Fruit fly (Drosophila melanogaster) whole organism, embryonic: ENCODE data around the gene CG12290.
A peak's percentile ranks its signal among the peaks of the same experiment; 100 is the strongest.

ENCODE experiments used
- Ada2b ChIP-seq: fragments of 200-800 bp; sonication (Bioruptor generic); IDR thresholded peaks from 2 replicates; pipeline ENCODE4 v1.3.6; 2022; ENCODE audit warnings: missing biosample characterization, missing genetic modification characterization
- Awh ChIP-seq: fragments of 200-800 bp; sonication (Bioruptor generic); IDR thresholded peaks from 2 replicates; pipeline ENCODE4, ENCODE4 v1.3.6; 2022; ENCODE audit warnings: missing biosample characterization, missing genetic modification characterization
- B-H1 ChIP-seq: fragments of 200-800 bp; sonication (Bioruptor generic); IDR thresholded peaks from 3 replicates; pipeline ENCODE4 v1.3.6; 2022; ENCODE audit warnings: missing biosample characterization, missing genetic modification characterization
- CG10209 ChIP-seq: fragments of 200-800 bp; sonication (Bioruptor generic); optimal IDR thresholded peaks from 3 replicates; lab custom pipeline; 2017; ENCODE audit warnings: missing biosample characterization, mild to moderate bottlenecking, missing genetic modification characterization, missing genetic modification reagents
- CG11504 ChIP-seq: fragments of 200-800 bp; sonication (Bioruptor generic); optimal IDR thresholded peaks from 3 replicates; lab custom pipeline; 2019; ENCODE audit warnings: missing biosample characterization, mild to moderate bottlenecking, missing genetic modification characterization, moderate library complexity
- CG13296 ChIP-seq: fragments of 200-800 bp; sonication (Bioruptor generic); optimal IDR thresholded peaks from 3 replicates; lab custom pipeline; 2018; ENCODE audit warnings: missing biosample characterization, mild to moderate bottlenecking, missing genetic modification characterization
- CG14014 ChIP-seq: fragments of 200-800 bp; sonication (Bioruptor generic); IDR thresholded peaks from 2 replicates; pipeline ENCODE4 v1.3.6; 2022; ENCODE audit warnings: missing biosample characterization, missing genetic modification characterization
- CG1647 ChIP-seq: fragments of 200-800 bp; sonication (Bioruptor generic); optimal IDR thresholded peaks from 3 replicates; lab custom pipeline; 2016; ENCODE audit warnings: missing biosample characterization, missing genetic modification characterization
- CG17361 ChIP-seq: fragments of 200-800 bp; sonication (Bioruptor generic); IDR thresholded peaks from 3 replicates; pipeline ENCODE4 v1.3.6; 2022; ENCODE audit warnings: missing biosample characterization, missing genetic modification characterization
- CG32767 ChIP-seq: fragments of 200-800 bp; sonication (Bioruptor generic); IDR thresholded peaks from 2 replicates; pipeline ENCODE4 v1.3.6; 2022; ENCODE audit warnings: missing biosample characterization, missing genetic modification characterization
- CG4360 ChIP-seq: fragments of 200-800 bp; sonication (Bioruptor generic); IDR thresholded peaks from 2 replicates; pipeline ENCODE4 v1.3.6; 2022; ENCODE audit warnings: missing biosample characterization, missing genetic modification characterization
- CG4617 ChIP-seq: fragments of 200-800 bp; sonication (Bioruptor generic); optimal IDR thresholded peaks from 3 replicates; lab custom pipeline; 2016; ENCODE audit warnings: missing biosample characterization, missing genetic modification characterization, borderline replicate concordance
- CG4707 ChIP-seq: fragments of 200-800 bp; sonication (Bioruptor generic); optimal IDR thresholded peaks from 2 replicates; lab custom pipeline; 2018; ENCODE audit warnings: missing biosample characterization, mild to moderate bottlenecking, missing genetic modification characterization, moderate library complexity
- CG5953 ChIP-seq: fragments of 200-800 bp; sonication (Bioruptor generic); IDR thresholded peaks from 2 replicates; pipeline ENCODE4 v1.3.6; 2022; ENCODE audit warnings: missing biosample characterization, missing genetic modification characterization
- CG6689 ChIP-seq: fragments of 200-800 bp; sonication (Bioruptor generic); IDR thresholded peaks from 2 replicates; pipeline ENCODE4 v1.3.6; 2022; ENCODE audit warnings: missing biosample characterization, missing genetic modification characterization
- CG7556 ChIP-seq: fragments of 200-800 bp; sonication (Bioruptor generic); optimal IDR thresholded peaks from 2 replicates; lab custom pipeline; 2017; ENCODE audit warnings: missing biosample characterization, mild to moderate bottlenecking, missing genetic modification characterization
- CG7839 ChIP-seq: fragments of 200-800 bp; sonication (Bioruptor generic); optimal IDR thresholded peaks from 3 replicates; lab custom pipeline; 2018; ENCODE audit warnings: missing biosample characterization, mild to moderate bottlenecking, missing genetic modification characterization, moderate library complexity
- CG7987 ChIP-seq: fragments of 200-800 bp; sonication (Bioruptor generic); optimal IDR thresholded peaks from 2 replicates; lab custom pipeline; 2018; ENCODE audit warnings: missing biosample characterization, mild to moderate bottlenecking, missing genetic modification characterization, moderate library complexity
- CG8924 ChIP-seq: fragments of 200-800 bp; optimal IDR thresholded peaks from 3 replicates; lab custom pipeline; 2019; ENCODE audit warnings: missing biosample characterization, mild to moderate bottlenecking, missing genetic modification characterization, moderate library complexity
- CG9437 ChIP-seq: fragments of 200-800 bp; sonication (Bioruptor generic); optimal IDR thresholded peaks from 2 replicates; lab custom pipeline; 2018; ENCODE audit warnings: missing biosample characterization, mild to moderate bottlenecking, missing genetic modification characterization
- CG9727 ChIP-seq: fragments of 200-800 bp; sonication (Bioruptor generic); optimal IDR thresholded peaks from 3 replicates; lab custom pipeline; 2017; ENCODE audit warnings: missing biosample characterization, mild to moderate bottlenecking, missing genetic modification characterization
- Dip2 ChIP-seq: fragments of 200-800 bp; sonication (Bioruptor generic); IDR thresholded peaks from 2 replicates; pipeline ENCODE4 v1.3.6; 2022; ENCODE audit warnings: missing biosample characterization, missing genetic modification characterization
- Dll ChIP-seq: fragments of 200-800 bp; sonication (Bioruptor generic); IDR thresholded peaks from 4 replicates; pipeline ENCODE4 v1.3.6; 2022; ENCODE audit warnings: missing biosample characterization, missing genetic modification characterization; ENCODE audit not compliant: partially characterized antibody
- GATAe ChIP-seq: fragments of 200-800 bp; sonication (Bioruptor generic); conservative IDR thresholded peaks from 2 replicates; pipeline ENCODE4 v1.3.6; 2022; ENCODE audit warnings: missing biosample characterization, missing genetic modification characterization
- HmgD ChIP-seq: fragments of 200-800 bp; sonication (Bioruptor generic); optimal IDR thresholded peaks from 3 replicates; lab custom pipeline; 2016; ENCODE audit warnings: missing biosample characterization, missing genetic modification characterization
- Hsf ChIP-seq: fragments of 200-800 bp; sonication (Bioruptor generic); optimal IDR thresholded peaks from 3 replicates; lab custom pipeline; 2016; ENCODE audit warnings: missing biosample characterization, missing genetic modification characterization
- Lpt ChIP-seq: fragments of >200 bp; optimal IDR thresholded peaks from 2 replicates; lab custom pipeline; 2018; ENCODE audit warnings: missing biosample characterization, missing genetic modification characterization
- MTF-1 ChIP-seq: fragments of 200-800 bp; sonication (Bioruptor generic); optimal IDR thresholded peaks from 2 replicates; lab custom pipeline; 2018; ENCODE audit warnings: missing biosample characterization, mild to moderate bottlenecking, missing genetic modification characterization, borderline replicate concordance
- Med ChIP-seq: fragments of 200-800 bp; sonication (Bioruptor generic); peaks from one replicate; lab custom pipeline; 2016; ENCODE audit warnings: missing biosample characterization, missing genetic modification characterization, mild to moderate bottlenecking, inconsistent platforms, moderate library complexity
- Nf-YB ChIP-seq: fragments of 200-800 bp; sonication (Bioruptor generic); optimal IDR thresholded peaks from 3 replicates; lab custom pipeline; 2019; ENCODE audit warnings: missing biosample characterization, mild to moderate bottlenecking, missing genetic modification characterization, moderate library complexity
- Optix ChIP-seq: fragments of 200-800 bp; sonication (Bioruptor generic); IDR thresholded peaks from 3 replicates; pipeline ENCODE4 v1.3.6; 2022; ENCODE audit warnings: missing biosample characterization, missing genetic modification characterization
- PHDP ChIP-seq: fragments of 200-800 bp; sonication (Bioruptor generic); optimal IDR thresholded peaks from 3 replicates; lab custom pipeline; 2018; ENCODE audit warnings: missing biosample characterization, mild to moderate bottlenecking, missing genetic modification characterization, moderate library complexity
- Ptx1 ChIP-seq: fragments of 200-800 bp; sonication (Bioruptor generic); IDR thresholded peaks from 2 replicates; pipeline ENCODE4 v1.3.6; 2022; ENCODE audit warnings: missing biosample characterization, missing genetic modification characterization
- Rfx ChIP-seq: fragments of 200-800 bp; sonication (Bioruptor generic); IDR thresholded peaks from 2 replicates; pipeline ENCODE4 v1.3.6; 2022; ENCODE audit warnings: missing biosample characterization, missing genetic modification characterization
- Sox100B ChIP-seq: fragments of 200-800 bp; sonication (Bioruptor generic); optimal IDR thresholded peaks from 3 replicates; lab custom pipeline; 2018; ENCODE audit warnings: missing biosample characterization, mild to moderate bottlenecking, missing genetic modification characterization
- Ssrp ChIP-seq: fragments of 200-800 bp; sonication (Bioruptor generic); optimal IDR thresholded peaks from 2 replicates; lab custom pipeline; 2018; ENCODE audit warnings: missing biosample characterization, mild to moderate bottlenecking, missing genetic modification characterization, moderate library complexity
- dysf ChIP-seq: fragments of 200-800 bp; sonication (Bioruptor generic); IDR thresholded peaks from 3 replicates; pipeline ENCODE4 v1.3.6; 2022; ENCODE audit warnings: missing biosample characterization, missing genetic modification characterization
- grn ChIP-seq: fragments of 200-800 bp; sonication (Bioruptor generic); optimal IDR thresholded peaks from 3 replicates; lab custom pipeline; 2017; ENCODE audit warnings: missing biosample characterization, missing genetic modification characterization
- hb ChIP-seq: fragments of 200-800 bp; sonication (Bioruptor generic); IDR thresholded peaks from 3 replicates; pipeline ENCODE4 v1.3.6; 2022; ENCODE audit warnings: missing biosample characterization, missing genetic modification characterization; ENCODE audit not compliant: partially characterized antibody
- lab ChIP-seq: fragments of 200-800 bp; sonication (Bioruptor generic); optimal IDR thresholded peaks from 3 replicates; lab custom pipeline; 2017; ENCODE audit warnings: missing biosample characterization, missing genetic modification characterization, mild to moderate bottlenecking, moderate library complexity, missing genetic modification reagents
- pan ChIP-seq, 4 experiments: fragments of >200 bp in 3 of 4; fragments of 200-800 bp in 1 of 4; sonication (Bioruptor generic) in 1 of 4; optimal IDR thresholded peaks in 3 of 4; IDR thresholded peaks in 1 of 4; 2 replicates each; pipeline versions ENCODE4 v1.3.6 to Lab custom; 2017 to 2022; ENCODE audit warnings: missing biosample characterization in 2 of 4, missing genetic modification characterization in 2 of 4, mixed read lengths in 1 of 4
- peb ChIP-seq: fragments of 200-800 bp; sonication (Bioruptor generic); IDR thresholded peaks from 2 replicates; pipeline ENCODE4 v1.3.6; 2022; ENCODE audit warnings: missing biosample characterization, missing genetic modification characterization
- phol ChIP-seq: fragments of 200-800 bp; sonication (Bioruptor generic); optimal IDR thresholded peaks from 3 replicates; lab custom pipeline; 2018; ENCODE audit warnings: missing biosample characterization, mild to moderate bottlenecking, missing genetic modification characterization, moderate library complexity
- pnt ChIP-seq: fragments of 200-800 bp; sonication (Bioruptor generic); optimal IDR thresholded peaks from 3 replicates; lab custom pipeline; 2016; ENCODE audit warnings: missing biosample characterization, missing genetic modification characterization
- sna ChIP-seq: fragments of 200-800 bp; sonication (Bioruptor generic); IDR thresholded peaks from 2 replicates; pipeline ENCODE4 v1.3.6; 2022; ENCODE audit warnings: missing biosample characterization, missing genetic modification characterization; ENCODE audit not compliant: partially characterized antibody
- so ChIP-seq: fragments of 200-800 bp; sonication (Bioruptor generic); IDR thresholded peaks from 3 replicates; pipeline ENCODE4 v1.3.6; 2022; ENCODE audit warnings: missing biosample characterization, missing genetic modification characterization
- vvl ChIP-seq: fragments of 200-800 bp; sonication (Bioruptor generic); IDR thresholded peaks from 2 replicates; pipeline ENCODE4 v1.3.6; 2022; ENCODE audit warnings: missing biosample characterization, missing genetic modification characterization
- zfh2 ChIP-seq: fragments of 200-800 bp; sonication (Bioruptor generic); optimal IDR thresholded peaks from 2 replicates; lab custom pipeline; 2016; ENCODE audit warnings: missing biosample characterization, missing genetic modification characterization

CG12290 gene

dm6 chr3R:26242454-26243082 is 12.5 kb downstream of the CG12290 start (continued):
- peak; percentile 83; the same call in 2 of the 3 replicates for TF ChIP-seq dysf (GFP tag; lab: Robert Waterston, UW)
- peak; percentile 45 for TF ChIP-seq CG6689 (GFP tag; lab: Robert Waterston, UW)
- peak; percentile 53 for TF ChIP-seq pnt (GFP tag; lab: Kevin White, UChicago)
- TF ChIP-seq Ptx1 (GFP tag; lab: Robert Waterston, UW): peak; percentile 86
- TF ChIP-seq pan (optimal IDR thresholded peaks at IDR 0.05; lab: Kevin White, UChicago): no peak
- peak in 1 of 2 experiments; percentile 49 for TF ChIP-seq pan (GFP tag; optimal IDR thresholded peaks at IDR 0.05 in 1 of 2, IDR thresholded peaks at IDR 0.05 in 1 of 2)
- peak; percentile 19 for TF ChIP-seq Hsf
- TF ChIP-seq CG9437 (GFP tag; lab: Kevin White, UChicago): peak; percentile 0
- TF ChIP-seq CG7556 (GFP tag; lab: Kevin White, UChicago): peak; percentile 7
- TF ChIP-seq Awh: 0 out of 2 replicates have a peak, but pooled peaks have one; percentile 25
- TF ChIP-seq PHDP: peak; percentile 8
- TF ChIP-seq CG32767 (GFP tag; lab: Robert Waterston, UW): peak; percentile 55
- TF ChIP-seq vvl: peak; percentile 75
- TF ChIP-seq CG4617 (GFP tag; lab: Kevin White, UChicago): no peak
- TF ChIP-seq CG7839: peak; percentile 68
- no peak for TF ChIP-seq CG5953 (GFP tag; lab: Robert Waterston, UW)
- peak; percentile 80 for TF ChIP-seq Ada2b (GFP tag; lab: Robert Waterston, UW)
- TF ChIP-seq CG13296 (GFP tag; lab: Kevin White, UChicago): peak; percentile 18
- peak; percentile 74 for TF ChIP-seq Rfx
- TF ChIP-seq phol (tag; lab: Kevin White, UChicago): peak; percentile 49
- no peak for TF ChIP-seq peb (GFP tag; lab: Robert Waterston, UW)

- TF ChIP-seq Optix: no peak
- TF ChIP-seq Lpt (GFP tag; lab: Kevin White, UChicago): no peak
- no peak for TF ChIP-seq CG9727
- no peak for TF ChIP-seq Dll (GFP tag; lab: Robert Waterston, UW)
- no peak for TF ChIP-seq CG10209 (GFP tag; lab: Kevin White, UChicago)
- TF ChIP-seq CG1647 (GFP tag; lab: Kevin White, UChicago): no peak
- no peak for TF ChIP-seq GATAe (GFP tag; lab: Robert Waterston, UW)
- TF ChIP-seq hb (GFP tag; lab: Robert Waterston, UW): no peak
- TF ChIP-seq Ssrp: no peak
- TF ChIP-seq CG4360 (GFP tag; lab: Robert Waterston, UW): no peak
- TF ChIP-seq grn (GFP tag; lab: Kevin White, UChicago): no peak
- no peak for TF ChIP-seq Dip2
- TF ChIP-seq CG11504: peak; percentile 64
- TF ChIP-seq B-H1 (GFP tag; lab: Robert Waterston, UW): no peak
- peak; percentile 68 for TF ChIP-seq Med (GFP tag; lab: Kevin White, UChicago)
- peak; percentile 41 for TF ChIP-seq Sox100B (GFP tag; lab: Kevin White, UChicago)
- TF ChIP-seq CG4707: no peak
- TF ChIP-seq lab (GFP tag; lab: Kevin White, UChicago): peak; percentile 30
- no peak for TF ChIP-seq CG14014 (GFP tag; lab: Robert Waterston, UW)
- no peak for TF ChIP-seq Nf-YB (GFP tag; lab: Kevin White, UChicago)
- no peak for TF ChIP-seq HmgD
- no peak for TF ChIP-seq CG8924 (tag; lab: Kevin White, UChicago)
- TF ChIP-seq zfh2: no peak
- no peak for TF ChIP-seq so (GFP tag; lab: Robert Waterston, UW)
- TF ChIP-seq sna: no peak
- TF ChIP-seq MTF-1 (GFP tag; lab: Kevin White, UChicago): no peak
- peak; percentile 67; the same call in 2 of the 3 replicates for TF ChIP-seq CG17361
- TF ChIP-seq CG7987 (GFP tag; lab: Kevin White, UChicago): no peak
- no peak for TF ChIP-seq PHDP
Measured at dm6 chr3R:26247801-26248525, 17.9 kb downstream of the CG12290 start.
